Worm (Caenorhabditis elegans) whole organism, late embryonic: Measurements from ENCODE around the gene K02E7.12.
"Not testable (repeated sequence)": the region's sequence is repeated elsewhere in the genome, so short reads cannot be mapped to it uniquely, and the experiment has no call there.

Experiments used
- K09A11.1 ChIP-seq: sonication (generic microtip); optimal IDR thresholded peaks from 2 replicates; lab custom pipeline; 2017; ENCODE audit warnings: antibody characterized with exemption, mild to moderate bottlenecking, missing genetic modification characterization, missing compliant biosample characterization; ENCODE audit not compliant: insufficient read depth
- hlh-30 ChIP-seq: sonication (generic microtip); optimal IDR thresholded peaks from 2 replicates; lab custom pipeline; 2017; ENCODE audit warnings: antibody characterized with exemption, missing genetic modification characterization, missing compliant biosample characterization; ENCODE audit not compliant: insufficient read depth
- nhr-11 ChIP-seq: fragments of 150-350 bp; optimal IDR thresholded peaks from 2 replicates; lab custom pipeline; 2014; ENCODE audit warnings: missing biosample characterization, missing genetic modification characterization
- pha-4 ChIP-seq: fragments of 150-350 bp; optimal IDR thresholded peaks from 2 replicates; lab custom pipeline; 2018; ENCODE audit warnings: missing biosample characterization, missing genetic modification reagents, missing genetic modification characterization
- pqm-1 ChIP-seq: sonication (generic microtip); optimal IDR thresholded peaks from 2 replicates; lab custom pipeline; 2016; ENCODE audit warnings: missing genetic modification characterization, missing compliant biosample characterization
- pros-1 ChIP-seq: fragments of 150-350 bp; optimal IDR thresholded peaks from 2 replicates; lab custom pipeline; 2014; ENCODE audit warnings: missing biosample characterization, missing genetic modification reagents, missing genetic modification characterization
- sdc-2 ChIP-seq: sonication (generic microtip); optimal IDR thresholded peaks from 2 replicates; lab custom pipeline; 2016; ENCODE audit warnings: missing genotype, missing genetic modification characterization, missing compliant biosample characterization
- sox-4 ChIP-seq: sonication (generic microtip); optimal IDR thresholded peaks from 2 replicates; lab custom pipeline; 2017; ENCODE audit warnings: mild to moderate bottlenecking, missing genetic modification characterization, inconsistent platforms, missing compliant biosample characterization
- tbx-2 ChIP-seq: sonication (generic microtip); optimal IDR thresholded peaks from 2 replicates; lab custom pipeline; 2016; ENCODE audit warnings: missing genetic modification characterization, missing compliant biosample characterization

- TF ChIP-seq nhr-11, hlh-30, pqm-1, pros-1, sdc-2, tbx-2, pha-4, K09A11.1, sox-4 (tag; lab: Kevin White, UChicago): not testable (repeated sequence)
Measured at ce11 chrII:1054724-1055123, 16.3 kb upstream of the K02E7.12 start, which contains the start of gene K02E7.7.
